Fruit fly (Drosophila melanogaster): ENCODE data around the gene CAH3.

dm6 chrX:8656550-8657431, 24.3 kb upstream of the CAH3 start:
- TF ChIP-seq CG8478 (optimal IDR thresholded peaks at IDR 0.05) (no peak), EcR (GFP tag; optimal IDR thresholded peaks at IDR 0.05) (no peak), psq (optimal IDR thresholded peaks at IDR 0.05) (no peak), usp (GFP tag; optimal IDR thresholded peaks at IDR 0.05) (no peak)
